Fruit fly (Drosophila melanogaster) whole organism, wandering third instar larva: Measurements from ENCODE around the gene Adgf-A2.

Experiments
- Dfd ChIP-seq: fragments of >200 bp; optimal IDR thresholded peaks from 2 replicates; lab custom pipeline; 2017; ENCODE audit warnings: missing biosample characterization, missing genetic modification characterization
- psq ChIP-seq: fragments of 200-800 bp; sonication (Bioruptor generic); optimal IDR thresholded peaks from 3 replicates; lab custom pipeline; 2017; ENCODE audit warnings: missing biosample characterization, mild to moderate bottlenecking, missing genetic modification characterization, moderate library complexity

DNA sequence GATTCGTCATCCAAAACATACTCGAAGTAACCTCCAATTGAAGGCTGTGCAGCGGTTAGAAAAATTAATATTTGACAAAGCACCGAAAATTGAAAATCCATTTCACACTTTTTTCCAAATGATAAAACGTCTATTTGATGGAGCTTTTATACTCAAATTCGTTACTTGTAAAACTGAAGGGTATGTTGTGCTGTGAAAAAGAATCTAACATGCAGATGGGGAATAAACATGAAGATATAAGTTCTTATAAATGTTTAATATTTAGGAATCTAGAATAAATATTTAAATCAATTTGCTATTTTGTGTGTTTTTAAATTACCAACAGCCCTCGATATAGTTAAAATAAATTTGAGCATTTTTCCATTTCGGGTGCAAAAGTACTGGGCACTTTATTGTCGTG lies 44.2 kb downstream of the Adgf-A2 start, which contains the start of gene CheB74a:
- TF ChIP-seq Dfd (GFP tag; lab: Kevin White, UChicago) = no peak
- no peak for TF ChIP-seq psq (GFP tag; lab: Kevin White, UChicago)
